Worm (Caenorhabditis elegans): ENCODE results near the gene elo-6.

DNA sequence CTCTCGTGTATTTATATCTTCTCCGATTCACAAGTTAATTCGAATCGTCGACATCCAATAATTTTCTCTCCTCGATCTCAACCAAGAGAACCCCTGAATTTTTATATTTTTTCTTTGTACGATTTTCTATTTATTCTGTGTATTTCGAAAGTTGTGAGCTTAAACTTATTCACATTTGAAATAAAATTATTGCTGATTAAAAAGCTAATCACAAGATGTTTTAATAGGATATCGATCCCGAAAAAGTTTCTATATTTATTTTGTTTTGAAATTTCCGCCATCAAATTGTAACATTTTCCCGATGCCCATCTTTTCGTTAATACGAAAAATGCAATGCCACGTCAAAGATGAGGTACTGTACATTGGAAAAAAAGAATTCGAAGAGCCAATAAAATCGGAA lies 8.4 kb upstream of the elo-6 start, which contains the start of gene ZK616.3:
- TF ChIP-seq skn-1 (tag; optimal IDR thresholded peaks at IDR 0.05): no peak
- no peak for TF ChIP-seq unc-39 (tag; optimal IDR thresholded peaks at IDR 0.05)
- TF ChIP-seq ceh-82 (tag; optimal IDR thresholded peaks at IDR 0.05): no peak
- no peak for TF ChIP-seq ztf-4 (tag; optimal IDR thresholded peaks at IDR 0.05)
- no peak for TF ChIP-seq mdl-1 (tag; optimal IDR thresholded peaks at IDR 0.05)
- TF ChIP-seq nhr-12 (tag; optimal IDR thresholded peaks at IDR 0.05): no peak
- no peak for TF ChIP-seq jun-1 (tag; optimal IDR thresholded peaks at IDR 0.05)
- no peak for TF ChIP-seq unc-62 (GFP tag; optimal IDR thresholded peaks at IDR 0.05)
- TF ChIP-seq egl-27 (tag; optimal IDR thresholded peaks at IDR 0.05): no peak
- no peak for TF ChIP-seq snpc-4 (tag; optimal IDR thresholded peaks at IDR 0.05)
- TF ChIP-seq daf-12 (tag; optimal IDR thresholded peaks at IDR 0.05): no peak
- TF ChIP-seq lin-39 (tag; optimal IDR thresholded peaks at IDR 0.05): no peak
- no peak for TF ChIP-seq pha-4 (tag; optimal IDR thresholded peaks at IDR 0.05)
- no peak for TF ChIP-seq eor-1 (tag; optimal IDR thresholded peaks at IDR 0.05)

Measured in whole organism, L3 larva.